Fruit fly (Drosophila melanogaster): ENCODE data around the gene CG32669.

Gene CG32669

dm6 chrX:10825349-10826129 is 19.3 kb downstream of the CG32669 start (continued):
- TF ChIP-seq Elba2 (GFP tag; optimal IDR thresholded peaks at IDR 0.05), result no peak
- TF ChIP-seq D19A (tag; optimal IDR thresholded peaks at IDR 0.05), result peak; percentile 53
- TF ChIP-seq Six4 (GFP tag; optimal IDR thresholded peaks at IDR 0.05), result peak; percentile 37
- TF ChIP-seq crc (GFP tag; optimal IDR thresholded peaks at IDR 0.05), result no peak
- TF ChIP-seq CG17802 (tag; optimal IDR thresholded peaks at IDR 0.05), result peak; percentile 11
- peak; percentile 9 for TF ChIP-seq CG12104 (GFP tag; optimal IDR thresholded peaks at IDR 0.05)
- peak; percentile 5 for TF ChIP-seq Sox100B (GFP tag; optimal IDR thresholded peaks at IDR 0.05)
- TF ChIP-seq Oli (tag; optimal IDR thresholded peaks at IDR 0.05), result peak; percentile 56
- no peak for TF ChIP-seq Neu2 (GFP tag; optimal IDR thresholded peaks at IDR 0.05; ENCODE audit: borderline replicate concordance)
- TF ChIP-seq nmo (GFP tag; optimal IDR thresholded peaks at IDR 0.05), result peak; percentile 62
- TF ChIP-seq Hr39 (optimal IDR thresholded peaks at IDR 0.05), result no peak
- TF ChIP-seq gfzf (GFP tag; optimal IDR thresholded peaks at IDR 0.05), result no peak
- TF ChIP-seq YL-1 (GFP tag; optimal IDR thresholded peaks at IDR 0.05), result no peak
- no peak for TF ChIP-seq ab (GFP tag; optimal IDR thresholded peaks at IDR 0.05)
- TF ChIP-seq sens (GFP tag), result peak; percentile 95
- no peak for TF ChIP-seq Ptx1 (GFP tag; IDR thresholded peaks at IDR 0.05)
- no peak for TF ChIP-seq caup (GFP tag; optimal IDR thresholded peaks at IDR 0.05; ENCODE audit: severe bottlenecking)
- TF ChIP-seq CG12659 (GFP tag; optimal IDR thresholded peaks at IDR 0.05), result no peak
- TF ChIP-seq bsh (GFP tag; optimal IDR thresholded peaks at IDR 0.05), result peak in 1 of 2 experiments; percentile 74
- peak; percentile 36 for TF ChIP-seq unpg (GFP tag; optimal IDR thresholded peaks at IDR 0.05)
- TF ChIP-seq dysf (GFP tag; IDR thresholded peaks at IDR 0.05), result no peak
- no peak for TF ChIP-seq Poxn (GFP tag; IDR thresholded peaks at IDR 0.05)
- peak; percentile 45 for TF ChIP-seq CG10267 (tag; optimal IDR thresholded peaks at IDR 0.05)
- TF ChIP-seq CTCF (GFP tag; optimal IDR thresholded peaks at IDR 0.05), result no peak
- TF ChIP-seq gem (tag; optimal IDR thresholded peaks at IDR 0.05), result peak; percentile 69
- TF ChIP-seq CG32767 (GFP tag; IDR thresholded peaks at IDR 0.05), result no peak
- no peak for TF ChIP-seq z (GFP tag; IDR thresholded peaks at IDR 0.05)
- TF ChIP-seq CG4404 (GFP tag; IDR thresholded peaks at IDR 0.05), result peak; percentile 16; the same call in 1 of the 2 replicates
- TF ChIP-seq sima (GFP tag; optimal IDR thresholded peaks at IDR 0.05), result no peak
- TF ChIP-seq en (GFP tag; optimal IDR thresholded peaks at IDR 0.05), result no peak
- no peak for TF ChIP-seq CG15514 (GFP tag; optimal IDR thresholded peaks at IDR 0.05)
- TF ChIP-seq mirr (GFP tag; optimal IDR thresholded peaks at IDR 0.05), result no peak
- TF ChIP-seq Hsf (GFP tag; optimal IDR thresholded peaks at IDR 0.05), result peak; percentile 18
- peak; percentile 47 for TF ChIP-seq CG16815 (GFP tag; optimal IDR thresholded peaks at IDR 0.05)
- TF ChIP-seq Trl (optimal IDR thresholded peaks at IDR 0.05), result no peak
- TF ChIP-seq Trl (GFP tag; optimal IDR thresholded peaks at IDR 0.05), result peak; percentile 2
- TF ChIP-seq her (GFP tag; optimal IDR thresholded peaks at IDR 0.05), result no peak
- TF ChIP-seq CG18764 (GFP tag; optimal IDR thresholded peaks at IDR 0.05), result peak; percentile 12
- TF ChIP-seq CG17912 (GFP tag; optimal IDR thresholded peaks at IDR 0.05), result no peak
- no peak for TF ChIP-seq CG4707 (GFP tag; optimal IDR thresholded peaks at IDR 0.05)
- no peak for TF ChIP-seq fd102C (GFP tag; optimal IDR thresholded peaks at IDR 0.05)
- 0 out of 2 replicates have a peak, but pooled peaks have one; percentile 17 for TF ChIP-seq esg (GFP tag; conservative IDR thresholded peaks at IDR 0.05)
- peak; percentile 19; the same call in 1 of the 3 replicates for TF ChIP-seq tgo (GFP tag; IDR thresholded peaks at IDR 0.05)
- peak; percentile 76 for TF ChIP-seq gsb-n (tag; optimal IDR thresholded peaks at IDR 0.05)
- TF ChIP-seq aop (GFP tag; IDR thresholded peaks at IDR 0.05), result no peak
- TF ChIP-seq CG17385 (GFP tag; optimal IDR thresholded peaks at IDR 0.05), result peak; percentile 30
- no peak for TF ChIP-seq dati (GFP tag; IDR thresholded peaks at IDR 0.05)
- TF ChIP-seq dmrt11E (tag; optimal IDR thresholded peaks at IDR 0.05), result peak; percentile 71
- TF ChIP-seq Lpt (GFP tag; optimal IDR thresholded peaks at IDR 0.05), result no peak
- TF ChIP-seq CG7839 (tag; optimal IDR thresholded peaks at IDR 0.05), result peak; percentile 64

All from whole organism, embryonic.